Worm (Caenorhabditis elegans) whole organism, L4/young adult: ENCODE data around the gene ZK688.9.

ENCODE experiments used
- W03F9.2 ChIP-seq: fragments of 150-350 bp; optimal IDR thresholded peaks from 2 replicates; lab custom pipeline; 2014; ENCODE audit warnings: missing biosample characterization, missing genetic modification characterization
- dao-5 ChIP-seq: sonication (generic microtip); optimal IDR thresholded peaks from 2 replicates; lab custom pipeline; 2016; ENCODE audit warnings: missing genotype, missing genetic modification characterization, moderate library complexity, missing compliant biosample characterization
- him-1 ChIP-seq: sonication (generic microtip); optimal IDR thresholded peaks from 2 replicates; lab custom pipeline; 2016; ENCODE audit warnings: missing genotype, missing genetic modification reagents, missing genetic modification characterization, missing compliant biosample characterization

ce11 chrIII:7893224-7893623 is 10.4 kb upstream of the ZK688.9 start:
- TF ChIP-seq him-1 (tag; lab: Kevin White, UChicago) (no peak), W03F9.2 (tag; lab: Kevin White, UChicago) (no peak), dao-5 (no peak)
